Worm (Caenorhabditis elegans): Measurements from ENCODE around the gene T02B11.3.

DNA sequence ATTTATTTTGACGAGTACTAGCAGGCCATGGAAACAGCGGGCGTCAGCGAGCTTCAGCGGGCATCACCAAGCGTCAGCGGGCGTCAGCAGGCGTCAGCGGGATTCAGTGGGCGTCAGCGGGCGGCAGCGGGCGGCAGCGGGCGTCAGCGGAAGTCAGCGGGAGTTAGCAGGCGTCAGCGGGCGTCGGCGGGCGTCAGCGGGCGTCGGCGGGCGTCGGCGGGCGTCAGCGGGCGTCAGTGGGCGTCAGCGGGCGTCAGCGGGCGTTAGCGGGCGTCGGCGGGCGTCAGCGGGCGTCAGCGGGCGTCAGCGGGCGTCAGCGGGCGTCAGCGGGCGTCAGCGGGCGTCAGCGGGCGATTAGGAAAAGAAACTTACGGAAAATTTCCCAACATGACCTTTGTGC is 24.0 kb downstream of the T02B11.3 start:
- TF ChIP-seq nhr-76 (tag; optimal IDR thresholded peaks at IDR 0.05) (no peak), nhr-12 (tag; optimal IDR thresholded peaks at IDR 0.05) (no peak), ztf-11 (tag; optimal IDR thresholded peaks at IDR 0.05) (no peak), lin-13 (tag; optimal IDR thresholded peaks at IDR 0.05) (no peak), snpc-4 (tag; optimal IDR thresholded peaks at IDR 0.05) (no peak), pha-4 (tag; optimal IDR thresholded peaks at IDR 0.05) (no peak)
